Worm (Caenorhabditis elegans): ENCODE measurements around the gene Y32F6A.4.

Gene Y32F6A.4

DNA sequence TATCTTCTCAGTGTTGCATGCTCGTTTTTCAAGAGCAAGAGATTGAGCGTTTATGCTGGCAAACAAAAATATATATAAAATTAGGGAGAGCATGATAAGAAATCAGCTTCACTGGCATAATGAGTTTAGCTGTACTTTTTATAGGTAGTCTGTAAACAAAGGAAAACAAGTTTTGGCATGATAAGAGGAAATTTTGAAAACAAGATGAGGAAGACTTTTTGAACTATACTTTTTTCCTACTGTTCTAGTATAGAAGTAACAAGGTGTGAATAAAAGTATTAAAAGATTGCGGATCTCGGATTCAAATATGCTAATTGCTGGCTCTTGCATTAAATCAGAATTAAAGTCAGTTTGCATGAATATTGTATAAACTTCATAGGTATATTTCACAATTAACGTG is 14.9 kb downstream of the Y32F6A.4 start, which contains the start of gene F15H10.5:
Gene F15H10.5 (minus strand): TSS at position 101 of the 400 bp plus-strand sequence.
- TF ChIP-seq die-1 (tag; optimal IDR thresholded peaks at IDR 0.05) (no peak), ceh-58 (GFP tag; IDR thresholded peaks at IDR 0.05) (no peak), F49E8.2 (tag; optimal IDR thresholded peaks at IDR 0.05; ENCODE audit: insufficient read depth) (no peak), C06A6.2 (GFP tag; conservative IDR thresholded peaks at IDR 0.05) (no peak), D2030.7 (GFP tag; IDR thresholded peaks at IDR 0.05) (no peak), attf-6 (GFP tag; IDR thresholded peaks at IDR 0.05) (no peak), rcor-1 (GFP tag; IDR thresholded peaks at IDR 0.05) (no peak), egl-44 (GFP tag; IDR thresholded peaks at IDR 0.05) (no peak), attf-5 (GFP tag; optimal IDR thresholded peaks at IDR 0.05) (no peak), unc-130 (GFP tag; optimal IDR thresholded peaks at IDR 0.05) (no peak), hmg-20 (GFP tag; IDR thresholded peaks at IDR 0.05) (no peak), egrh-3 (GFP tag; IDR thresholded peaks at IDR 0.05) (no peak)

DNA sequence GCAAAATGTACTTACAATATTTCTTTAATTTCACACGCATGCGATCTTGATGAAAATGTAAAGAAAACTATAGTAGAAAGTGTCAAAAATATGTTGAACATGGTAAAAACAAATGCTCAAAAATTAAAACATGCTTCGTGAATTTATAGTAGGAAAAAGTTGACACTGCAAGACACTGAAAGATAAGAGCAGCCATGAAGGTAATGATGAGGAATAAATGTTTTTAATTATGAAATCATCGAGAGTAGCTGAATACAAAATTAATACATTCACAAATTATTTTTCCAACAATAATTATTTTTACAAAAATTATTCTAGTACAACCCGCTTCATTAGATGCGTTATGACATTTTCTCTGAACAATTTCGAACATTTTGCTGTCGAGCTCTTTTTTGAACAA is 16.9 kb downstream of the Y32F6A.4 start, which contains the start of gene F15H10.10:
Gene F15H10.10 (minus strand): TSS at position 101 of the 400 bp plus-strand sequence.
- no peak for TF ChIP-seq lin-54 (GFP tag; optimal IDR thresholded peaks at IDR 0.05)

DNA sequence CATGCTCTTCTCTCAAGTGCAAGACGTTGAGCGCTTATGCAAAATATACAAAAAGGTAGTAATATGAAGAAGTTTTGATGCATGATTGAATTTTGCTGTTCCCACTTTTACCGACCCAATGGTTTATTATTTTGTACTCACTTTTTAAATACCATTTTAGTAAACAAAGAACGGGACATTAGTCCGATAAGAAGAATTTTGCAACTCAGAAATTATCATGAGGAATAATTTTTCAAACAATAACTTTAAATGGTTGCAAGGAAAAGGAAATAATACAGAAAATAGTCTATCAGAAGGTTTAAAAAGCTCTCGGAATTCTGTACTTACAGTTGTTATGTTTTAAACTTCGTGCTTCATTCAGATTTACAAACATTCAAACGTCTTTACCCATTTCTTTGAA is 19.3 kb downstream of the Y32F6A.4 start, which contains the start of gene F15H10.9:
Gene F15H10.9 (minus strand): TSS at position 101 of the 400 bp plus-strand sequence.
- no peak for TF ChIP-seq hsf-1 (GFP tag; IDR thresholded peaks at IDR 0.05)
- no peak for TF ChIP-seq T26A5.8 (tag; optimal IDR thresholded peaks at IDR 0.05)
- no peak for TF ChIP-seq efl-1 (GFP tag; optimal IDR thresholded peaks at IDR 0.05)
- no peak for TF ChIP-seq T07F8.4 (tag; optimal IDR thresholded peaks at IDR 0.05)
- TF ChIP-seq zfh-2 (GFP tag; conservative IDR thresholded peaks at IDR 0.05), result no peak
- TF ChIP-seq Y53F4B.3 (GFP tag; IDR thresholded peaks at IDR 0.05), result no peak

DNA sequence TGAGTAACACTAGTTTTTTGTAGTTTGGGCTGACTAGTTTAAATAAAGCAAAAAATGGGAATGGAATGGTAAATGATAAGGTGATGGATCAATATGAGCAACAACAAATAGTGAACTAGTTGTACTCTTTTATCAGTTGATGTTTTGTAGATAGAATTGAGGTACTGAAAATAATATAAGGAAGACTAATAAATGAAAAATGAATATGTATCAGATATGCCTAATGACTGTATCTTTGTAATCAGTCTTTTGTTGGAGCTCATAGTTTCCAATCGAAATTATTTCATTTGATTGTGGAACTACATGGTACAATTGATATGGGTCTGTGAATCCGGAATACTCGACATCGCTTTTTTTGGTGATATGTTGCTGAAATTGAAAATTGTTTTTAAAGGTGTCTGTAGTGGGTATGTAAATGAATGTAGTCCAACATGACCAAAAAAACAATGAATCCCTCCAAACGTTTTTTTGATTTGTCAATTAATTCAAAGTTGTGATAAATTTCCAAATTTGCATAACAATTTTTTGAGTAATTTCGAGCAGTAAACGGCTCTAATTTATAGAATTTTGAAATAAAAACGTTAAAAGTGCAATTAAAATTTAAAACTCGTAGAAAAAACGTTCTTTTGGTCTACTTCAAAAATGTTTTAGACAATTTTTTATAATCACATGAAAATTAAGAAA is 23.7 kb downstream of the Y32F6A.4 start, which contains the start of gene F15H10.12:
Gene F15H10.12 (minus strand): TSS at position 51 of the 684 bp plus-strand sequence.
- no peak for TF ChIP-seq gei-17 (GFP tag; optimal IDR thresholded peaks at IDR 0.05)
- no peak for TF ChIP-seq B0019.2 (GFP tag; conservative IDR thresholded peaks at IDR 0.05)
- TF ChIP-seq hsf-1 (GFP tag; IDR thresholded peaks at IDR 0.05), result no peak
- no peak for TF ChIP-seq athp-1 (tag; optimal IDR thresholded peaks at IDR 0.05)
- no peak for TF ChIP-seq dpl-1 (GFP tag; optimal IDR thresholded peaks at IDR 0.05)
- TF ChIP-seq chd-7 (tag; optimal IDR thresholded peaks at IDR 0.05), result no peak
- no peak for TF ChIP-seq Y56A3A.18 (GFP tag; IDR thresholded peaks at IDR 0.05)
- TF ChIP-seq attf-3 (GFP tag; conservative IDR thresholded peaks at IDR 0.05), result no peak
- no peak for TF ChIP-seq atf-7 (tag; optimal IDR thresholded peaks at IDR 0.05)
- no peak for TF ChIP-seq somi-1 (GFP tag; optimal IDR thresholded peaks at IDR 0.05)
- no peak for TF ChIP-seq hrde-1 (tag; optimal IDR thresholded peaks at IDR 0.05; ENCODE audit: borderline replicate concordance)
- no peak for TF ChIP-seq hlh-26 (GFP tag; conservative IDR thresholded peaks at IDR 0.05)
- TF ChIP-seq zfh-2 (GFP tag; conservative IDR thresholded peaks at IDR 0.05), result no peak
- no peak for TF ChIP-seq Y67H2A.10 (GFP tag; conservative IDR thresholded peaks at IDR 0.05)
- no peak for TF ChIP-seq ztf-28 (GFP tag; IDR thresholded peaks at IDR 0.05)
- no peak for TF ChIP-seq Y53F4B.3 (GFP tag; IDR thresholded peaks at IDR 0.05)
- no peak for TF ChIP-seq let-526 (GFP tag; IDR thresholded peaks at IDR 0.05)
- no peak for TF ChIP-seq lir-1 (GFP tag; conservative IDR thresholded peaks at IDR 0.05)
- no peak for TF ChIP-seq F55B11.4 (tag; optimal IDR thresholded peaks at IDR 0.05; ENCODE audit: borderline replicate concordance, insufficient read depth)

Data from whole organism, young adult.